Fruit fly (Drosophila melanogaster) whole organism, pupa: ENCODE measurements around the gene AMPKalpha.

Source experiments
- CG13204 ChIP-seq: fragments of 200-800 bp; sonication (Bioruptor generic); optimal IDR thresholded peaks from 2 replicates; lab custom pipeline; 2018; ENCODE audit warnings: missing biosample characterization, mild to moderate bottlenecking, missing genetic modification characterization, moderate library complexity
- CG17806 ChIP-seq: fragments of 200-800 bp; sonication (Bioruptor generic); optimal IDR thresholded peaks from 2 replicates; lab custom pipeline; 2018; ENCODE audit warnings: missing biosample characterization, mild to moderate bottlenecking, missing genetic modification characterization, moderate library complexity
- CG32121 ChIP-seq: fragments of 200-800 bp; sonication (Bioruptor generic); IDR thresholded peaks from 2 replicates; pipeline ENCODE4 v1.3.6; 2022; ENCODE audit warnings: missing biosample characterization, missing genetic modification characterization
- CG34367 ChIP-seq: fragments of 200-800 bp; sonication (Bioruptor generic); optimal IDR thresholded peaks from 2 replicates; lab custom pipeline; 2018; ENCODE audit warnings: missing biosample characterization, mild to moderate bottlenecking, missing genetic modification characterization
- CG4496 ChIP-seq: fragments of 200-800 bp; sonication (Bioruptor generic); IDR thresholded peaks from 3 replicates; pipeline ENCODE4 v1.3.6; 2022; ENCODE audit warnings: missing biosample characterization, missing genetic modification characterization
- CG8159 ChIP-seq: fragments of 200-800 bp; sonication (Bioruptor generic); optimal IDR thresholded peaks from 3 replicates; lab custom pipeline; 2018; ENCODE audit warnings: missing biosample characterization, mild to moderate bottlenecking, missing genetic modification characterization, moderate library complexity
- EcR ChIP-seq: fragments of 200-800 bp; sonication (Bioruptor generic); optimal IDR thresholded peaks from 3 replicates; lab custom pipeline; 2019; ENCODE audit warnings: missing biosample characterization, missing genetic modification characterization, mild to moderate bottlenecking, moderate library complexity, missing genetic modification reagents
- fd96Ca ChIP-seq: fragments of 200-800 bp; sonication (Bioruptor generic); IDR thresholded peaks from 3 replicates; pipeline ENCODE4 v1.3.6; 2022; ENCODE audit warnings: missing biosample characterization, missing genetic modification characterization
- gl ChIP-seq: fragments of 200-800 bp; sonication (Bioruptor generic); optimal IDR thresholded peaks from 2 replicates; lab custom pipeline; 2018; ENCODE audit warnings: missing biosample characterization, mild to moderate bottlenecking, missing genetic modification characterization
- rn ChIP-seq: fragments of 200-800 bp; sonication (Bioruptor generic); IDR thresholded peaks from 2 replicates; pipeline ENCODE4 v1.3.6; 2022; ENCODE audit warnings: missing biosample characterization, missing genetic modification characterization

- TF ChIP-seq CG13204 (GFP tag; lab: Kevin White, UChicago) (no peak), CG4496 (GFP tag; lab: Robert Waterston, UW) (no peak), EcR (GFP tag; lab: Kevin White, UChicago) (no peak), fd96Ca (GFP tag; lab: Robert Waterston, UW) (no peak), CG32121 (GFP tag; lab: Robert Waterston, UW) (no peak), gl (tag; lab: Kevin White, UChicago) (no peak), CG17806 (tag; lab: Kevin White, UChicago) (no peak), CG34367 (tag; lab: Kevin White, UChicago) (no peak), rn (GFP tag; lab: Robert Waterston, UW) (no peak), CG8159 (tag; lab: Kevin White, UChicago) (no peak)
Measured at dm6 chrX:1375265-1375958, at the start of gene AMPKalpha.
